Fruit fly (Drosophila melanogaster) whole organism, embryonic: Measurements from ENCODE around the gene CG4461.

Experiments
- Abd-B ChIP-seq: fragments of 200-800 bp; sonication (Bioruptor generic); optimal IDR thresholded peaks from 2 replicates; lab custom pipeline; 2018; ENCODE audit warnings: missing biosample characterization, mild to moderate bottlenecking, missing genetic modification characterization, moderate library complexity
- Ada2b ChIP-seq: fragments of 200-800 bp; sonication (Bioruptor generic); IDR thresholded peaks from 2 replicates; pipeline ENCODE4 v1.3.6; 2022; ENCODE audit warnings: missing biosample characterization, missing genetic modification characterization
- CG10462 ChIP-seq: fragments of 200-800 bp; sonication (Bioruptor generic); optimal IDR thresholded peaks from 2 replicates; lab custom pipeline; 2016; ENCODE audit warnings: missing biosample characterization, missing genetic modification characterization
- CG11398 ChIP-seq: fragments of 200-800 bp; sonication (Bioruptor generic); optimal IDR thresholded peaks from 2 replicates; lab custom pipeline; 2016; ENCODE audit warnings: missing biosample characterization, missing genetic modification characterization
- CG11695 ChIP-seq: fragments of 200-800 bp; sonication (Bioruptor generic); IDR thresholded peaks from 3 replicates; pipeline ENCODE4 v1.3.6; 2022; ENCODE audit warnings: missing biosample characterization, missing genetic modification characterization
- CG13296 ChIP-seq: fragments of 200-800 bp; sonication (Bioruptor generic); optimal IDR thresholded peaks from 3 replicates; lab custom pipeline; 2018; ENCODE audit warnings: missing biosample characterization, mild to moderate bottlenecking, missing genetic modification characterization
- CG13424 ChIP-seq: fragments of 200-800 bp; sonication (Bioruptor generic); optimal IDR thresholded peaks from 2 replicates; lab custom pipeline; 2019; ENCODE audit warnings: missing biosample characterization, mild to moderate bottlenecking, missing genetic modification characterization, moderate library complexity
- CG14014 ChIP-seq: fragments of 200-800 bp; sonication (Bioruptor generic); IDR thresholded peaks from 2 replicates; pipeline ENCODE4 v1.3.6; 2022; ENCODE audit warnings: missing biosample characterization, missing genetic modification characterization
- CG14710 ChIP-seq: fragments of 200-800 bp; sonication (Bioruptor generic); optimal IDR thresholded peaks from 3 replicates; lab custom pipeline; 2019; ENCODE audit warnings: missing biosample characterization, mild to moderate bottlenecking, missing genetic modification characterization, moderate library complexity
- CG15269 ChIP-seq: fragments of 200-800 bp; sonication (Bioruptor generic); optimal IDR thresholded peaks from 2 replicates; lab custom pipeline; 2018; ENCODE audit warnings: missing biosample characterization, mild to moderate bottlenecking, missing genetic modification characterization, moderate library complexity
- CG17829 ChIP-seq: fragments of 200-800 bp; optimal IDR thresholded peaks from 2 replicates; lab custom pipeline; 2019; ENCODE audit warnings: missing biosample characterization, mild to moderate bottlenecking, missing genetic modification characterization, moderate library complexity
- CG18011 ChIP-seq: fragments of 200-800 bp; sonication (Bioruptor generic); optimal IDR thresholded peaks from 2 replicates; lab custom pipeline; 2017; ENCODE audit warnings: missing biosample characterization, missing genetic modification characterization, mild to moderate bottlenecking, moderate library complexity, missing genotype
- CG18262 ChIP-seq: fragments of 200-800 bp; optimal IDR thresholded peaks from 3 replicates; lab custom pipeline; 2019; ENCODE audit warnings: missing biosample characterization, mild to moderate bottlenecking, missing genetic modification characterization, moderate library complexity
- CG1832 ChIP-seq: fragments of 200-800 bp; sonication (Bioruptor generic); optimal IDR thresholded peaks from 2 replicates; lab custom pipeline; 2017; ENCODE audit warnings: missing biosample characterization, mild to moderate bottlenecking, missing genetic modification characterization, inconsistent platforms
- CG2120 ChIP-seq: fragments of 200-800 bp; sonication (Bioruptor generic); optimal IDR thresholded peaks from 3 replicates; lab custom pipeline; 2016; ENCODE audit warnings: missing biosample characterization, missing genetic modification characterization
- CG2678 ChIP-seq: fragments of 200-800 bp; sonication (Bioruptor generic); optimal IDR thresholded peaks from 3 replicates; lab custom pipeline; 2019; ENCODE audit warnings: missing biosample characterization, mild to moderate bottlenecking, missing genetic modification characterization, moderate library complexity
- CG2712 ChIP-seq: fragments of 200-800 bp; optimal IDR thresholded peaks from 3 replicates; lab custom pipeline; 2019; ENCODE audit warnings: missing biosample characterization, mild to moderate bottlenecking, missing genetic modification characterization, moderate library complexity
- CG2875 ChIP-seq: fragments of 200-800 bp; sonication (Bioruptor generic); optimal IDR thresholded peaks from 2 replicates; lab custom pipeline; 2017; ENCODE audit warnings: missing biosample characterization, mild to moderate bottlenecking, missing genetic modification characterization, missing genetic modification reagents
- CG4404 ChIP-seq: fragments of 200-800 bp; sonication (Bioruptor generic); IDR thresholded peaks from 2 replicates; pipeline ENCODE4 v1.3.6; 2022; ENCODE audit warnings: missing biosample characterization, missing genetic modification characterization
- CG4424 ChIP-seq: fragments of 200-800 bp; sonication (Bioruptor generic); optimal IDR thresholded peaks from 3 replicates; lab custom pipeline; 2016; ENCODE audit warnings: missing biosample characterization, missing genetic modification characterization
- CG6254 ChIP-seq: fragments of 200-800 bp; sonication (Bioruptor generic); optimal IDR thresholded peaks from 3 replicates; lab custom pipeline; 2017; ENCODE audit warnings: mild to moderate bottlenecking, missing biosample characterization, missing genetic modification reagents, missing genetic modification characterization
- CG6683 ChIP-seq: fragments of 200-800 bp; sonication (Bioruptor generic); optimal IDR thresholded peaks from 2 replicates; lab custom pipeline; 2017; ENCODE audit warnings: missing biosample characterization, mild to moderate bottlenecking, missing genetic modification characterization, missing genetic modification reagents
- CG6854 ChIP-seq: fragments of 200-800 bp; sonication (Bioruptor generic); optimal IDR thresholded peaks from 3 replicates; lab custom pipeline; 2017; ENCODE audit warnings: missing biosample characterization, mild to moderate bottlenecking, missing genetic modification characterization
- CG8924 ChIP-seq: fragments of 200-800 bp; optimal IDR thresholded peaks from 3 replicates; lab custom pipeline; 2019; ENCODE audit warnings: missing biosample characterization, mild to moderate bottlenecking, missing genetic modification characterization, moderate library complexity
- CG9609 ChIP-seq: fragments of 200-800 bp; sonication (Bioruptor generic); optimal IDR thresholded peaks from 3 replicates; lab custom pipeline; 2016; ENCODE audit warnings: missing biosample characterization, missing genetic modification characterization
- D19A ChIP-seq: fragments of 200-800 bp; optimal IDR thresholded peaks from 3 replicates; lab custom pipeline; 2019; ENCODE audit warnings: missing biosample characterization, mild to moderate bottlenecking, missing genetic modification characterization, moderate library complexity
- Deaf1 ChIP-seq: fragments of 200-800 bp; optimal IDR thresholded peaks from 3 replicates; lab custom pipeline; 2019; ENCODE audit warnings: missing biosample characterization, mild to moderate bottlenecking, missing genetic modification characterization, moderate library complexity
- Dfd ChIP-seq, 2 experiments: fragments of >200 bp; optimal IDR thresholded peaks; 2 replicates each; lab custom pipeline; 2017; ENCODE audit warnings: missing biosample characterization in 2 of 2, missing genetic modification characterization in 2 of 2
- E2f2 ChIP-seq: fragments of 200-800 bp; sonication (Bioruptor generic); IDR thresholded peaks from 2 replicates; pipeline ENCODE4 v1.3.6; 2022; ENCODE audit warnings: missing biosample characterization, missing genetic modification characterization
- Hand ChIP-seq: fragments of 200-800 bp; sonication (Bioruptor generic); optimal IDR thresholded peaks from 2 replicates; lab custom pipeline; 2017; ENCODE audit warnings: mild to moderate bottlenecking, missing biosample characterization, missing genetic modification reagents, missing genetic modification characterization
- Hmr ChIP-seq: fragments of 200-800 bp; sonication (Bioruptor generic); optimal IDR thresholded peaks from 3 replicates; lab custom pipeline; 2017; ENCODE audit warnings: mild to moderate bottlenecking, missing biosample characterization, missing genetic modification reagents, missing genetic modification characterization
- Meics ChIP-seq: fragments of 200-800 bp; sonication (Bioruptor generic); optimal IDR thresholded peaks from 2 replicates; lab custom pipeline; 2017; ENCODE audit warnings: missing biosample characterization, mild to moderate bottlenecking, missing genetic modification characterization
- Mrtf ChIP-seq: fragments of 200-800 bp; sonication (Bioruptor generic); IDR thresholded peaks from 3 replicates; pipeline ENCODE4 v1.3.6; 2022; ENCODE audit warnings: missing biosample characterization, missing genetic modification characterization
- NK7.1 ChIP-seq: fragments of 200-800 bp; sonication (Bioruptor generic); optimal IDR thresholded peaks from 3 replicates; lab custom pipeline; 2016; ENCODE audit warnings: missing biosample characterization, missing genetic modification characterization
- Sin3A ChIP-seq: fragments of >200 bp; optimal IDR thresholded peaks from 2 replicates; lab custom pipeline; 2018
- Vsx1 ChIP-seq: fragments of 200-800 bp; sonication (Bioruptor generic); optimal IDR thresholded peaks from 2 replicates; lab custom pipeline; 2017; ENCODE audit warnings: missing biosample characterization, mild to moderate bottlenecking, missing genetic modification characterization, missing genetic modification reagents
- chif ChIP-seq, 2 experiments: fragments of 200-800 bp; sonication (Bioruptor generic); optimal IDR thresholded peaks; 3 replicates each; lab custom pipeline; 2016; ENCODE audit warnings: missing biosample characterization in 2 of 2, missing genetic modification characterization in 2 of 2
- crc ChIP-seq: fragments of 200-800 bp; sonication (Bioruptor generic); optimal IDR thresholded peaks from 2 replicates; lab custom pipeline; 2016; ENCODE audit warnings: missing biosample characterization, missing genetic modification characterization
- dmrt99B ChIP-seq: fragments of 200-800 bp; sonication (Bioruptor generic); optimal IDR thresholded peaks from 2 replicates; lab custom pipeline; 2018; ENCODE audit warnings: missing biosample characterization, mild to moderate bottlenecking, missing genetic modification characterization, moderate library complexity
- gem ChIP-seq: fragments of 200-800 bp; sonication (Bioruptor generic); optimal IDR thresholded peaks from 2 replicates; lab custom pipeline; 2019; ENCODE audit warnings: missing biosample characterization, mild to moderate bottlenecking, missing genetic modification characterization, moderate library complexity
- ind ChIP-seq: fragments of 200-800 bp; sonication (Bioruptor generic); optimal IDR thresholded peaks from 3 replicates; lab custom pipeline; 2016; ENCODE audit warnings: missing biosample characterization, missing genetic modification characterization
- lbe ChIP-seq: fragments of 200-800 bp; sonication (Bioruptor generic); optimal IDR thresholded peaks from 2 replicates; lab custom pipeline; 2016; ENCODE audit warnings: missing biosample characterization, mild to moderate bottlenecking, missing genetic modification characterization
- nmo ChIP-seq: fragments of 200-800 bp; sonication (Bioruptor generic); optimal IDR thresholded peaks from 2 replicates; lab custom pipeline; 2018; ENCODE audit warnings: missing biosample characterization, mild to moderate bottlenecking, missing genetic modification characterization, moderate library complexity
- pb ChIP-seq: fragments of 200-800 bp; sonication (Bioruptor generic); optimal IDR thresholded peaks from 3 replicates; lab custom pipeline; 2016; ENCODE audit warnings: missing biosample characterization, missing genetic modification characterization
- phol ChIP-seq: fragments of 200-800 bp; sonication (Bioruptor generic); optimal IDR thresholded peaks from 3 replicates; lab custom pipeline; 2018; ENCODE audit warnings: missing biosample characterization, mild to moderate bottlenecking, missing genetic modification characterization, moderate library complexity
- ranshi ChIP-seq: fragments of 200-800 bp; sonication (Bioruptor generic); IDR thresholded peaks from 2 replicates; pipeline ENCODE4 v1.3.6; 2022; ENCODE audit warnings: missing biosample characterization, missing genetic modification characterization
- row ChIP-seq: fragments of 200-800 bp; sonication (Bioruptor generic); IDR thresholded peaks from 3 replicates; pipeline ENCODE4 v1.3.6; 2022; ENCODE audit warnings: missing biosample characterization, missing genetic modification characterization
- schlank ChIP-seq: fragments of 200-800 bp; sonication (Bioruptor generic); optimal IDR thresholded peaks from 2 replicates; lab custom pipeline; 2018; ENCODE audit warnings: missing biosample characterization, mild to moderate bottlenecking, missing genetic modification characterization
- so ChIP-seq: fragments of 200-800 bp; sonication (Bioruptor generic); IDR thresholded peaks from 3 replicates; pipeline ENCODE4 v1.3.6; 2022; ENCODE audit warnings: missing biosample characterization, missing genetic modification characterization
- stc ChIP-seq: fragments of 200-800 bp; sonication (Bioruptor generic); IDR thresholded peaks from 2 replicates; pipeline ENCODE4 v1.3.6; 2022; ENCODE audit warnings: missing biosample characterization, missing genetic modification characterization
- unpg ChIP-seq: fragments of 200-800 bp; sonication (Bioruptor generic); optimal IDR thresholded peaks from 3 replicates; lab custom pipeline; 2018; ENCODE audit warnings: missing biosample characterization, mild to moderate bottlenecking, missing genetic modification characterization, moderate library complexity

CG4461 gene

DNA sequence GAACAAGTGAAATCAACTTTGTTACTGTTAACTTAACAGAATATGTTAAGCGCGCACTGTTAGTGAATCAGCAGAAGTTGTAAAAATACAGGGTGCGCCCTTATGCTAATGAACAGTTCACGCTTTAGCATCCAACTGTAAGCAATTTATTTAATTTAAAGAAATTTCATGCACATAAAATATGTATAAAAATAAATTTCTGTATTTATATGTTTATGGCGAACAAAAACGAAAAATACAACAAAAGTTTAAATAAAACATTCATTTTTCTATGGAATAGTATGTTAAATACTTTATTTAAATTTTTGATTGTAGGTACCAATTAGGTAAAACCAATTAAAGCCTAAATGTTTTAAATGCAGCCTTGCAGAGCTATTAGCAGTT is 49.3 kb downstream of the CG4461 start (continued):
- TF ChIP-seq CG11695 (GFP tag; lab: Robert Waterston, UW) (peak; percentile 56; the same call in 2 of the 3 replicates), gem (tag; lab: Kevin White, UChicago) (peak; percentile 65), NK7.1 (GFP tag; lab: Kevin White, UChicago) (no peak), CG14014 (GFP tag; lab: Robert Waterston, UW) (peak; percentile 37; the same call in 1 of the 2 replicates), CG2712 (peak; percentile 57), Sin3A (lab: Kevin White, UChicago) (no peak), CG13424 (tag; lab: Kevin White, UChicago) (peak; percentile 65), CG6683 (GFP tag; lab: Kevin White, UChicago) (peak; percentile 33), CG6854 (GFP tag; lab: Kevin White, UChicago) (peak; percentile 18), CG2875 (GFP tag; lab: Kevin White, UChicago) (no peak), pb (GFP tag; lab: Kevin White, UChicago) (no peak), Deaf1 (peak; percentile 14), ranshi (0 out of 2 replicates have a peak, but pooled peaks have one; percentile 7), CG13296 (GFP tag; lab: Kevin White, UChicago) (peak; percentile 42), Mrtf (GFP tag; lab: Robert Waterston, UW) (no peak), CG9609 (GFP tag; lab: Kevin White, UChicago) (no peak), row (GFP tag; lab: Robert Waterston, UW) (peak; percentile 63; the same call in 2 of the 3 replicates), CG4404 (no peak), CG8924 (tag; lab: Kevin White, UChicago) (peak; percentile 64), Hand (GFP tag; lab: Kevin White, UChicago) (peak; percentile 26), Ada2b (GFP tag; lab: Robert Waterston, UW) (peak; percentile 20; the same call in 1 of the 2 replicates), CG18011 (GFP tag; lab: Kevin White, UChicago) (peak; percentile 15), Hmr (GFP tag; lab: Kevin White, UChicago) (peak; percentile 40), E2f2 (GFP tag; lab: Robert Waterston, UW) (peak; percentile 23; the same call in 1 of the 2 replicates), Dfd (GFP tag; optimal IDR thresholded peaks at IDR 0.05; lab: Kevin White, UChicago) (no peak), phol (tag; lab: Kevin White, UChicago) (peak; percentile 32), unpg (GFP tag; lab: Kevin White, UChicago) (peak; percentile 65), chif (GFP tag; optimal IDR thresholded peaks at IDR 0.05; lab: Kevin White, UChicago) (no peak), CG17829 (tag; lab: Kevin White, UChicago) (peak; percentile 50), D19A (peak; percentile 51), crc (no peak), Vsx1 (peak; percentile 16), CG15269 (tag; lab: Kevin White, UChicago) (peak; percentile 70), lbe (peak; percentile 59), CG6254 (peak; percentile 1), Meics (peak; percentile 59), ind (GFP tag; lab: Kevin White, UChicago) (peak; percentile 24), CG18262 (tag; lab: Kevin White, UChicago) (peak; percentile 64), CG10462 (GFP tag; lab: Kevin White, UChicago) (no peak), CG2120 (GFP tag; lab: Kevin White, UChicago) (peak; percentile 46), CG11398 (no peak), CG2678 (tag; lab: Kevin White, UChicago) (peak; percentile 53), CG1832 (no peak), CG4424 (GFP tag; lab: Kevin White, UChicago) (peak; percentile 17), stc (GFP tag; lab: Robert Waterston, UW) (0 out of 2 replicates have a peak, but pooled peaks have one; percentile 11), schlank (tag; lab: Kevin White, UChicago) (no peak), CG14710 (tag; lab: Kevin White, UChicago) (peak; percentile 27), Abd-B (GFP tag; lab: Kevin White, UChicago) (no peak), nmo (GFP tag; lab: Kevin White, UChicago) (peak; percentile 1), dmrt99B (peak; percentile 23), so (GFP tag; lab: Robert Waterston, UW) (no peak)
